Fruit fly (Drosophila melanogaster) whole organism, wandering third instar larva: ENCODE measurements around the gene robo2.

Experiments used
- Abd-B ChIP-seq: fragments of >200 bp; optimal IDR thresholded peaks from 2 replicates; lab custom pipeline; 2017; ENCODE audit warnings: missing biosample characterization, missing genetic modification characterization
- CG32264 ChIP-seq: fragments of 200-800 bp; sonication (Bioruptor generic); optimal IDR thresholded peaks from 2 replicates; lab custom pipeline; 2016; ENCODE audit warnings: missing biosample characterization, missing genetic modification characterization
- Dif ChIP-seq: fragments of 200-275, 200-300 bp; sonication (Bioruptor generic); optimal IDR thresholded peaks from 2 replicates; lab custom pipeline; 2018; ENCODE audit warnings: missing biosample characterization, missing genetic modification characterization; ENCODE audit not compliant: partially characterized antibody
- Hr78 ChIP-seq: fragments of >200 bp; optimal IDR thresholded peaks from 2 replicates; lab custom pipeline; 2017; ENCODE audit warnings: missing biosample characterization, missing genetic modification characterization
- Jra ChIP-seq: sonication (Bioruptor generic); optimal IDR thresholded peaks from 2 replicates; lab custom pipeline; 2016; ENCODE audit warnings: missing biosample characterization, missing genetic modification characterization
- Mio ChIP-seq: sonication (Bioruptor generic); optimal IDR thresholded peaks from 2 replicates; lab custom pipeline; 2016; ENCODE audit warnings: missing biosample characterization, missing genetic modification characterization
- N ChIP-seq: fragments of >200 bp; optimal IDR thresholded peaks from 2 replicates; lab custom pipeline; 2018; ENCODE audit warnings: missing biosample characterization, missing external identifiers, missing genetic modification characterization
- OdsH ChIP-seq: fragments of 200-800 bp; sonication (Bioruptor generic); optimal IDR thresholded peaks from 2 replicates; lab custom pipeline; 2016; ENCODE audit warnings: missing biosample characterization, mild to moderate bottlenecking, missing genetic modification characterization
- dl ChIP-seq, 2 experiments: fragments of 175-275, 200-275 bp in 1 of 2; fragments of 200-275 bp in 1 of 2; sonication (Bioruptor generic); optimal IDR thresholded peaks; lab custom pipeline; 2018; ENCODE audit warnings: mild to moderate bottlenecking in 2 of 2, missing biosample characterization in 2 of 2, missing genetic modification characterization in 2 of 2, moderate library complexity in 2 of 2; ENCODE audit not compliant: partially characterized antibody in 2 of 2, insufficient read depth in 1 of 2
- h ChIP-seq: fragments of 200-800 bp; sonication (Bioruptor generic); optimal IDR thresholded peaks from 3 replicates; lab custom pipeline; 2016; ENCODE audit warnings: missing biosample characterization, mild to moderate bottlenecking, missing genetic modification characterization
- pan ChIP-seq: fragments of >200 bp; optimal IDR thresholded peaks from 2 replicates; lab custom pipeline; 2017
- usp ChIP-seq: fragments of >200 bp; optimal IDR thresholded peaks from 2 replicates; lab custom pipeline; 2017; ENCODE audit warnings: missing biosample characterization, missing genetic modification characterization

dm6 chr2L:1387811-1388210 is 32.4 kb downstream of the robo2 start:
- TF ChIP-seq Abd-B (GFP tag; lab: Kevin White, UChicago) (no peak), usp (GFP tag; lab: Kevin White, UChicago) (no peak), h (GFP tag; lab: Kevin White, UChicago) (peak; percentile 14), pan (lab: Kevin White, UChicago) (no peak), Jra (GFP tag; lab: Kevin White, UChicago) (no peak), Dif (no peak), OdsH (GFP tag; lab: Kevin White, UChicago) (no peak), N (GFP tag; lab: Kevin White, UChicago) (no peak), Mio (GFP tag; lab: Kevin White, UChicago) (no peak), CG32264 (GFP tag; lab: Kevin White, UChicago) (no peak), Hr78 (no peak), dl (GFP tag; optimal IDR thresholded peaks at IDR 0.05; lab: Kevin White, UChicago; ENCODE audit: insufficient read depth in 1 of 2, partially characterized antibody in 2 of 2) (no peak)
